Worm (Caenorhabditis elegans) whole organism, L3 larva: ENCODE measurements around the gene F22E5.11.
"Not testable (repeated sequence)": the region's sequence is repeated elsewhere in the genome, so short reads cannot be mapped to it uniquely, and the experiment has no call there.

ENCODE experiments used
- R02D3.7 ChIP-seq: fragments of 150-350 bp; optimal IDR thresholded peaks from 2 replicates; lab custom pipeline; 2014; ENCODE audit warnings: missing biosample characterization, missing genetic modification characterization
- ZK546.5 ChIP-seq: sonication (generic microtip); optimal IDR thresholded peaks from 2 replicates; lab custom pipeline; 2017; ENCODE audit warnings: missing biosample characterization, missing genetic modification characterization
- ceh-16 ChIP-seq: sonication (generic microtip); optimal IDR thresholded peaks from 2 replicates; lab custom pipeline; 2017; ENCODE audit warnings: missing biosample characterization, missing genetic modification characterization
- ceh-28 ChIP-seq: fragments of 150-350 bp; optimal IDR thresholded peaks from 2 replicates; lab custom pipeline; 2014; ENCODE audit warnings: missing biosample characterization, missing genetic modification reagents, missing genetic modification characterization
- ceh-82 ChIP-seq: fragments of 150-350 bp; optimal IDR thresholded peaks from 2 replicates; lab custom pipeline; 2014; ENCODE audit warnings: missing biosample characterization, missing genetic modification characterization
- elt-3 ChIP-seq, 3 experiments: fragments of 150-350 bp in 1 of 3; sonication (generic microtip) in 2 of 3; optimal IDR thresholded peaks; 2 replicates in 2 of 3; 4 replicates in 1 of 3; lab custom pipeline; 2014 to 2017; ENCODE audit warnings: missing biosample characterization in 3 of 3, missing genetic modification characterization in 3 of 3
- fkh-10 ChIP-seq: sonication (generic microtip); optimal IDR thresholded peaks from 2 replicates; lab custom pipeline; 2017; ENCODE audit warnings: missing biosample characterization, missing genetic modification reagents, missing genetic modification characterization
- fkh-2 ChIP-seq: fragments of 150-350 bp; optimal IDR thresholded peaks from 2 replicates; lab custom pipeline; 2014; ENCODE audit warnings: missing biosample characterization, missing genetic modification reagents, missing genetic modification characterization
- fos-1 ChIP-seq: fragments of 150-350 bp; optimal IDR thresholded peaks from 2 replicates; lab custom pipeline; 2014; ENCODE audit warnings: missing biosample characterization, missing genetic modification characterization
- hmg-11 ChIP-seq: sonication (generic microtip); optimal IDR thresholded peaks from 2 replicates; lab custom pipeline; 2016; ENCODE audit warnings: missing genetic modification characterization, missing compliant biosample characterization
- jun-1 ChIP-seq: fragments of 150-350 bp; optimal IDR thresholded peaks from 2 replicates; lab custom pipeline; 2014; ENCODE audit warnings: missing biosample characterization, missing genetic modification reagents, missing genetic modification characterization
- lin-15B ChIP-seq: fragments of 150-350 bp; optimal IDR thresholded peaks from 2 replicates; lab custom pipeline; 2014; ENCODE audit warnings: missing biosample characterization, missing genetic modification characterization
- lsy-12 ChIP-seq: sonication (generic microtip); optimal IDR thresholded peaks from 2 replicates; lab custom pipeline; 2016; ENCODE audit warnings: mild to moderate bottlenecking, missing genetic modification characterization, missing compliant biosample characterization
- nfya-1 ChIP-seq: sonication (generic microtip); optimal IDR thresholded peaks from 2 replicates; lab custom pipeline; 2017; ENCODE audit warnings: missing genetic modification characterization, mild to moderate bottlenecking, missing compliant biosample characterization, antibody characterized with exemption, moderate library complexity; ENCODE audit not compliant: insufficient read depth
- nhr-12 ChIP-seq: fragments of 150-350 bp; optimal IDR thresholded peaks from 2 replicates; lab custom pipeline; 2014; ENCODE audit warnings: missing biosample characterization, missing genetic modification characterization
- nhr-237 ChIP-seq: fragments of 150-350 bp; optimal IDR thresholded peaks from 2 replicates; lab custom pipeline; 2014; ENCODE audit warnings: missing biosample characterization, missing genetic modification characterization
- nhr-25 ChIP-seq: sonication (generic microtip); optimal IDR thresholded peaks from 2 replicates; lab custom pipeline; 2017; ENCODE audit warnings: missing biosample characterization, missing genetic modification characterization
- nhr-28 ChIP-seq: fragments of 150-350 bp; optimal IDR thresholded peaks from 2 replicates; lab custom pipeline; 2014; ENCODE audit warnings: missing biosample characterization, missing genetic modification characterization
- nhr-67 ChIP-seq: fragments of 150-350 bp; optimal IDR thresholded peaks from 2 replicates; lab custom pipeline; 2014; ENCODE audit warnings: missing biosample characterization, missing genetic modification characterization
- nhr-76 ChIP-seq: fragments of 150-350 bp; sonication (generic microtip); optimal IDR thresholded peaks from 5 replicates; lab custom pipeline; 2014; ENCODE audit warnings: missing biosample characterization, missing genetic modification characterization
- nhr-77 ChIP-seq: fragments of 150-350 bp; optimal IDR thresholded peaks from 2 replicates; lab custom pipeline; 2014; ENCODE audit warnings: missing biosample characterization, missing genetic modification characterization
- pha-4 ChIP-seq: fragments of 150-350 bp; optimal IDR thresholded peaks from 2 replicates; lab custom pipeline; 2014; ENCODE audit warnings: missing biosample characterization, missing genetic modification reagents, missing genetic modification characterization
- pqm-1 ChIP-seq: fragments of 150-350 bp; optimal IDR thresholded peaks from 2 replicates; lab custom pipeline; 2017; ENCODE audit warnings: missing biosample characterization, missing genetic modification characterization, inconsistent platforms
- sea-2 ChIP-seq: fragments of 150-350 bp; sonication (generic microtip); optimal IDR thresholded peaks from 4 replicates; lab custom pipeline; 2014; ENCODE audit warnings: missing biosample characterization, missing genetic modification reagents, missing genetic modification characterization
- snpc-4 ChIP-seq: fragments of 150-350 bp; optimal IDR thresholded peaks from 2 replicates; lab custom pipeline; 2014; ENCODE audit warnings: missing biosample characterization, missing genetic modification characterization
- unc-62 ChIP-seq: fragments of 150-350 bp; sonication (generic microtip); optimal IDR thresholded peaks from 4 replicates; lab custom pipeline; 2014; ENCODE audit warnings: missing biosample characterization, missing genetic modification reagents, missing genetic modification characterization
- ztf-4 ChIP-seq: fragments of 150-350 bp; optimal IDR thresholded peaks from 2 replicates; lab custom pipeline; 2014; ENCODE audit warnings: missing biosample characterization, missing genetic modification characterization

Gene F22E5.11

ce11 chrII:2644498-2644897 is at the start of gene F22E5.11:
Gene F22E5.11, minus strand, starts transcription at chrII:2644598.
- TF ChIP-seq fos-1 (tag; lab: Kevin White, UChicago) (no peak), fkh-10 (GFP tag; lab: Kevin White, UChicago) (no peak), ceh-82 (tag; lab: Kevin White, UChicago) (no peak), nhr-76 (tag; lab: Kevin White, UChicago) (no peak), ceh-16 (tag; lab: Kevin White, UChicago) (no peak), pha-4 (tag; lab: Kevin White, UChicago) (no peak)

ce11 chrII:2692476-2692875 is 48.1 kb upstream of the F22E5.11 start, which contains the start of gene set-11:
Gene set-11, minus strand, starts transcription at chrII:2692576.
- TF ChIP-seq pha-4 (tag; lab: Kevin White, UChicago): no peak
- TF ChIP-seq elt-3 (tag; optimal IDR thresholded peaks at IDR 0.05; lab: Kevin White, UChicago): no peak
- no peak for TF ChIP-seq jun-1
- no peak for TF ChIP-seq lsy-12 (tag; lab: Kevin White, UChicago)
- no peak for TF ChIP-seq hmg-11 (tag; lab: Kevin White, UChicago)
- TF ChIP-seq fos-1 (tag; lab: Kevin White, UChicago): no peak
- no peak for TF ChIP-seq ZK546.5 (tag; lab: Kevin White, UChicago)
- TF ChIP-seq sea-2 (GFP tag; lab: Kevin White, UChicago): no peak
- no peak for TF ChIP-seq ceh-28 (tag; lab: Kevin White, UChicago)
- no peak for TF ChIP-seq nhr-28
- no peak for TF ChIP-seq nhr-237 (tag; lab: Kevin White, UChicago)
- no peak for TF ChIP-seq snpc-4 (tag; lab: Kevin White, UChicago)
- no peak for TF ChIP-seq nhr-77 (tag; lab: Kevin White, UChicago)
- no peak for TF ChIP-seq pqm-1 (tag; lab: Kevin White, UChicago)
- TF ChIP-seq, all 47 proteins: peak for 0

ce11 chrII:2690080-2690479 is 45.7 kb upstream of the F22E5.11 start, which contains the start of gene nspf-3:
Gene nspf-3, minus strand, starts transcription at chrII:2690180.
- no peak for TF ChIP-seq nhr-25 (tag; lab: Kevin White, UChicago)
- TF ChIP-seq snpc-4 (tag; lab: Kevin White, UChicago): no peak
- no peak for TF ChIP-seq nfya-1 (tag; lab: Kevin White, UChicago)
- TF ChIP-seq, all 47 proteins: peak for 0

DNA sequence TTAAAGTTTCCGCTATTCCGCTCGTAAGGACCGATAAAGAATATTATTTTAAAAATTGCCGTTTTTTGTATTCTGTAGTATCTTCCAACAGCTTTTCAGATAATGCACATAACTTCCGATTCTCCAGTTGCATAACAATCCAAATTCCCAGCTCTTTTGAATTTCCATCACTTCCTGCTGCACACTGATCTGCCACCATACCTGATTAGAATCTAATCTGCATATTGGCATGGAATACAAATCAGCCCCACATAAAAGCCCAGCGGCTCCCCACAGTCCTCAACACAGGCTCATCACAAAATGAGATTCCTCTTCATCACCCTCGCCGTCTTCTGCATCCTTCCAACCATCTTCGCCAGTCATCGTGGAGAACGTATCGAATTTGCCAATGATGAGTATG is 44.2 kb upstream of the F22E5.11 start, which contains the start of gene nspf-2:
Gene nspf-2, plus strand, starts transcription at position 301 of the 400 bp plus-strand sequence.
- not testable (repeated sequence) for TF ChIP-seq nhr-237, R02D3.7, fkh-2 (tag; lab: Kevin White, UChicago)
- TF ChIP-seq, all 47 proteins: peak for 0; not testable (repeated sequence) for 47

ce11 chrII:2686985-2687675 is 42.7 kb upstream of the F22E5.11 start, which contains the start of the genes sup-9 and nspf-1:
Gene sup-9, minus strand, starts transcription at chrII:2687027.
Gene nspf-1, plus strand, starts transcription at chrII:2687625.
- TF ChIP-seq ceh-82 (tag; lab: Kevin White, UChicago) (no peak), unc-62 (GFP tag; lab: Kevin White, UChicago) (no peak)

DNA sequence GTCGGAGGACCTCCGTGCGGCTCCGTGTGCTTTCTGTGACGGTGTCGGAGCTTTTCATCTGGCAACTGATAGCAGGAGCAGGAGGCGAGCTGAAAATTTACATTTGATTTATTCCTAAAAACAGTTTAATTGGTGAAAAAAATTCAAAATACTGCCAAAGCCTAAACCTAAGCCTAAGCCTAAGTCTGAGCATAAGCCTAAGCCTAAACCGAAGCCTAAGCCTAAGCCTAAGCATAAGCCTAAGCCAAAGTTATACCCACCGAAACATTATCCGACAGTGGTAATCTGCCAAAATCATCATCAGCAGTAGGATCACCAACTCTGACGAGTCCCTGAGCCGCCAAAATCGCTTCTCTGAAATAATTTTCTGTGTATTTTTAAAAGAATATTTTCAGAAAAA is 40.4 kb upstream of the F22E5.11 start:
- TF ChIP-seq ztf-4 (tag; lab: Kevin White, UChicago) (no peak), fkh-10 (GFP tag; lab: Kevin White, UChicago) (no peak), R02D3.7 (tag; lab: Kevin White, UChicago) (no peak), ceh-82 (tag; lab: Kevin White, UChicago) (no peak)

- TF ChIP-seq ZK546.5 (tag; lab: Kevin White, UChicago) (no peak), lsy-12 (tag; lab: Kevin White, UChicago) (no peak), sea-2 (GFP tag; lab: Kevin White, UChicago) (no peak), fkh-10 (GFP tag; lab: Kevin White, UChicago) (no peak), ceh-82 (tag; lab: Kevin White, UChicago) (no peak), nhr-67 (tag; lab: Kevin White, UChicago) (no peak), fos-1 (tag; lab: Kevin White, UChicago) (no peak), lin-15B (tag; lab: Kevin White, UChicago) (no peak), nhr-12 (no peak)
Observed at ce11 chrII:2684208-2684607, 39.8 kb upstream of the F22E5.11 start, which contains the start of gene ceh-87. Gene ceh-87, minus strand, starts transcription at chrII:2684308.
